Worm (Caenorhabditis elegans): ENCODE results near the gene str-1.
A peak's percentile ranks its signal among the peaks of the same experiment; 100 is the strongest.

DNA sequence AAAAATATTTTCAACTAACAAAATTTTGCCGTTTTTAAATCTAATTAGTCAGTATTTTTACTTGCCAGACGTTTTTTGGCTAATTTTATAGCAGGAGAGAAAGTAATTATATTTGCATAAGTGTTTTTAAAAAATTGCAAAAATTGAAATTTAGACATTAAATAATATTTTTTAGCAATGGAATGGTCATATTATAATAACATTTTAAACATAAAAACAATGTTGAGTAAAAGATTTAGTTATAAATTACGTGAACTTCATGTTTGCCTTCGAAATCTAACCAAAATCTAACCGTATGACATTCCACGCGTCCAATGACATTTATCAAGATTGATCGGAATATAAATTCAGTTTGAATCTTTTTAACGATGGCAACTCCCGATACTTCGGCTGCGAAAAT lies 19.2 kb upstream of the str-1 start, which contains the start of gene C34D4.2:
- no peak for TF ChIP-seq mab-5 (tag; optimal IDR thresholded peaks at IDR 0.05)
- TF ChIP-seq ham-2 (GFP tag; optimal IDR thresholded peaks at IDR 0.05) = no peak
- TF ChIP-seq ztf-11 (tag; optimal IDR thresholded peaks at IDR 0.05) = no peak
- TF ChIP-seq sem-2 (GFP tag; optimal IDR thresholded peaks at IDR 0.05) = no peak
- TF ChIP-seq nhr-28 (tag; optimal IDR thresholded peaks at IDR 0.05) = no peak
- TF ChIP-seq elt-3 (tag; optimal IDR thresholded peaks at IDR 0.05) = no peak
- peak; percentile 32 for TF ChIP-seq elt-1 (tag; optimal IDR thresholded peaks at IDR 0.05; ENCODE audit: borderline replicate concordance, insufficient read depth)
- no peak for TF ChIP-seq unc-39 (tag; optimal IDR thresholded peaks at IDR 0.05)
- no peak for TF ChIP-seq hlh-1 (tag; optimal IDR thresholded peaks at IDR 0.05)

Measured in whole organism, mixed stage, embryonic.